Worm (Caenorhabditis elegans) whole organism, midembryonic: ENCODE data around the gene dnj-2.

Source experiments
- T22C8.4 ChIP-seq: fragments of 200-800 bp; sonication (Bioruptor generic); IDR thresholded peaks from 2 replicates; pipeline ENCODE4 v1.3.6; 2022; ENCODE audit warnings: missing genetic modification characterization, missing compliant biosample characterization
- cog-1 ChIP-seq: sonication (generic microtip); optimal IDR thresholded peaks from 2 replicates; lab custom pipeline; 2016; ENCODE audit warnings: missing genetic modification characterization, missing compliant biosample characterization
- flt-1 ChIP-seq: fragments of 200-800 bp; sonication (Bioruptor generic); IDR thresholded peaks from 2 replicates; pipeline ENCODE4 v1.3.6; 2022; ENCODE audit warnings: missing genetic modification characterization, missing compliant biosample characterization
- klf-2 ChIP-seq: fragments of 200-800 bp; sonication (Bioruptor generic); conservative IDR thresholded peaks from 2 replicates; pipeline ENCODE4 v1.3.6; 2022; ENCODE audit warnings: missing genetic modification reagents, missing genetic modification characterization, missing compliant biosample characterization
- med-1 ChIP-seq: sonication (generic microtip); optimal IDR thresholded peaks from 2 replicates; lab custom pipeline; 2017; ENCODE audit warnings: missing genetic modification characterization, mild to moderate bottlenecking, missing compliant biosample characterization, antibody characterized with exemption, missing genetic modification reagents; ENCODE audit not compliant: insufficient read depth
- ref-1 ChIP-seq: fragments of 200-800 bp; sonication (Bioruptor generic); conservative IDR thresholded peaks from 2 replicates; pipeline ENCODE4 v1.3.6; 2022; ENCODE audit warnings: missing genetic modification reagents, missing genetic modification characterization, missing compliant biosample characterization
- tab-1 ChIP-seq: fragments of 200-800 bp; sonication (Bioruptor generic); IDR thresholded peaks from 2 replicates; pipeline ENCODE4 v1.3.6; 2022; ENCODE audit warnings: missing genetic modification characterization, missing compliant biosample characterization
- ztf-23 ChIP-seq: fragments of 200-800 bp; sonication (Bioruptor generic); IDR thresholded peaks from 2 replicates; pipeline ENCODE4 v1.3.6; 2022; ENCODE audit warnings: missing genetic modification reagents, missing genetic modification characterization, missing compliant biosample characterization
- ztf-29 ChIP-seq: fragments of 200-800 bp; sonication (Bioruptor generic); IDR thresholded peaks from 2 replicates; pipeline ENCODE4 v1.3.6; 2022; ENCODE audit warnings: missing genetic modification reagents, missing genetic modification characterization, missing compliant biosample characterization

Gene dnj-2

ce11 chrIV:11313880-11314279, at the start of gene dnj-2:
Gene dnj-2, minus strand, starts transcription at chrIV:11313980.
- no peak for TF ChIP-seq klf-2 (GFP tag; lab: Robert Waterston, UW)
- TF ChIP-seq med-1 (GFP tag; lab: Kevin White, UChicago) = no peak
- TF ChIP-seq ztf-29 (GFP tag; lab: Robert Waterston, UW) = no peak
- TF ChIP-seq T22C8.4 = no peak
- no peak for TF ChIP-seq cog-1
- no peak for TF ChIP-seq tab-1 (GFP tag; lab: Robert Waterston, UW)
- no peak for TF ChIP-seq ref-1 (GFP tag; lab: Robert Waterston, UW)
- no peak for TF ChIP-seq ztf-23 (GFP tag; lab: Robert Waterston, UW)
- TF ChIP-seq flt-1 = no peak

ce11 chrIV:11361409-11361808, 47.6 kb upstream of the dnj-2 start, which contains the start of gene T01G1.4:
Gene T01G1.4, minus strand, starts transcription at chrIV:11361509.
- TF ChIP-seq ztf-23 (GFP tag; lab: Robert Waterston, UW) (no peak), ref-1 (GFP tag; lab: Robert Waterston, UW) (no peak), ztf-29 (GFP tag; lab: Robert Waterston, UW) (no peak)

DNA sequence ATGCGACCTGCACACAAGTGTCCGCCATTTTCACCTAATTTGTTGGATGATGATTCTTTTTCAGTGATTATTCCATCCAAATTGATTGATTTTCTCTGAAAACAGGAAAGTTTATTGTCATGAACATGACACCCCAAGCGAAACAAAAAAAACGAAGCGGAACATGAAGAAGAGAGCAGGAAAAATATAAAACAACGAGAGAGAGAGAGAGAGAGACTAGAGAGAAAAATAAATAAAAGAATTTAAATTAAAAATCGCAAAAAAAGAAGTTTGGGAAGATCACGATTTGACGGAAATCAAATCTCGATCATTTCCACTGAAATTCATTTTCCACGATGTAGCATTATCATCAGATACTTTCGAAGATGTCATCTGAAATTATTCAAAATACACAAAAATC, 46.0 kb upstream of the dnj-2 start, which contains the start of gene klp-12:
Gene klp-12, minus strand, starts transcription at position 101 of the 400 bp plus-strand sequence.
- TF ChIP-seq ztf-29 (GFP tag; lab: Robert Waterston, UW) (no peak), flt-1 (no peak)

DNA sequence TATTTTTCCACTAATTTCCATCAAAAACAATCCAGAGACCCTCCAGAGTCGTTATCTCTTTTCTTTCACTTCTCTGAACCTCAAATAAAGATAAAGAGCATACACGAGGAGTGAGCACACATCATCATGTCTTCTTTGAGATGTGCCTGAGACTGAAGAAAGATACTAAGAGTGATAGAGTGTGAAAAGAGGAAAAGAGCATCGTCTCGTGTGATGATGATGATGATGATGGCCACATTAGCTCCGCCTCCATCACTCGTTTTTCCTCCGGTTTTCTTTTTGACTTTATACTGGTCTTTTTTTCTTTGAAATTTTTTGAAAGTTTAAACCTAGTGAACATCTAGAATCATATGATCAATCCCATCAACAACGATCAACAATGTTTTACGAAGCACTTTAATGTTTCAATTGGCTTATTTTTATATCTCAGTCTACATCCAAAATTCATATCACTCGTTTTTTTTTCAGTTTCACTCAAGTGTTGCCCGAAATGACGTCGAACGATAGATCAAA, 40.2 kb upstream of the dnj-2 start, which contains the start of gene T01G1.2:
Gene T01G1.2, plus strand, starts transcription at position 463 of the 513 bp plus-strand sequence.
- TF ChIP-seq klf-2 (GFP tag; lab: Robert Waterston, UW) (no peak), cog-1 (no peak), tab-1 (GFP tag; lab: Robert Waterston, UW) (no peak), ztf-29 (GFP tag; lab: Robert Waterston, UW) (no peak), ztf-23 (GFP tag; lab: Robert Waterston, UW) (no peak), T22C8.4 (no peak), ref-1 (GFP tag; lab: Robert Waterston, UW) (no peak)

ce11 chrIV:11352768-11353167, 39.0 kb upstream of the dnj-2 start:
- TF ChIP-seq ref-1 (GFP tag; lab: Robert Waterston, UW) (no peak), T22C8.4 (no peak), flt-1 (no peak), med-1 (GFP tag; lab: Kevin White, UChicago) (no peak), cog-1 (no peak), klf-2 (GFP tag; lab: Robert Waterston, UW) (no peak), tab-1 (GFP tag; lab: Robert Waterston, UW) (no peak), ztf-29 (GFP tag; lab: Robert Waterston, UW) (no peak)

- TF ChIP-seq med-1 (GFP tag; lab: Kevin White, UChicago) (no peak), flt-1 (no peak), tab-1 (GFP tag; lab: Robert Waterston, UW) (no peak), cog-1 (no peak), klf-2 (GFP tag; lab: Robert Waterston, UW) (no peak)
Measured at ce11 chrIV:11351563-11351962, 37.8 kb upstream of the dnj-2 start.

DNA sequence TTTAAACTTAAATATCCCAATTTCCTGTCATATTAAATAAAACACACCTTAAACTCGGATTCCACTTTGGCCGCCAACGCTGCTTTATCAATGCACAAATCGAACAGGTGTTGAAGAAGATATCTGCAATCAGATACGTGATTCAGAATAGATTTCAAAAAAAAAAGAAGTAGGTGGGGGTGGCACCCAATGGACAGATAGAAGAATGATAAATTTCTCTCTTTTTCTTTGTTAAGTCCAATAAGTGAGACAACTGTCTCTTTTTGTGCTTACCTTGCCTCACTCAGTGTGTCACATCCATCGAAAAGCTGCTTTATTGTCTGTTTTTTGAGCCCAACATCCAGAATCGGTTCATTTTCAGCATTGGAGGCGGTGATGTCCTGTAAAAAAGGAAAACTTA, 37.0 kb upstream of the dnj-2 start:
- TF ChIP-seq ref-1 (GFP tag; lab: Robert Waterston, UW) (no peak), med-1 (GFP tag; lab: Kevin White, UChicago) (no peak), flt-1 (no peak), ztf-23 (GFP tag; lab: Robert Waterston, UW) (no peak), ztf-29 (GFP tag; lab: Robert Waterston, UW) (no peak), klf-2 (GFP tag; lab: Robert Waterston, UW) (no peak), cog-1 (no peak), tab-1 (GFP tag; lab: Robert Waterston, UW) (no peak), T22C8.4 (no peak)

DNA sequence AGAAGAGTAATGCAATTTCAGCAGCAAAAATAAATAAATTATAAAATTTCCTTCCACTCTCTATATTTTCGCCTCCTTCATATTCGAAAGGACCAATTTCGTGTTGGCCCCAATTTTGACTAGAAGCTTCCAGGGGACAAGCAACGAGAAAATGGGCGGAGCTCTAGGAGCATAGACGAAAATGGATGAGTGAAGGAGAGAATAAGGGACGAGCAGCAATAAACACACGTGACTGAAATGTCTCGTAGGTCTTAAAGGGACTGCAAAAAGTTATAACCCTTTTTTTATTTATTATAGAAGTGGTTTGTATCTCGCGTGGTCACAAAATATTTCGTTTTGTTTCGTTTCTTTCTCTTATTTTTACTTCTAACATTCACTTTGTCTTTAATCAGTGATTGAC, 36.0 kb upstream of the dnj-2 start:
- TF ChIP-seq T22C8.4 (no peak), ztf-23 (GFP tag; lab: Robert Waterston, UW) (no peak), ztf-29 (GFP tag; lab: Robert Waterston, UW) (no peak), flt-1 (no peak), ref-1 (GFP tag; lab: Robert Waterston, UW) (no peak), klf-2 (GFP tag; lab: Robert Waterston, UW) (no peak), med-1 (GFP tag; lab: Kevin White, UChicago) (no peak), tab-1 (GFP tag; lab: Robert Waterston, UW) (no peak), cog-1 (no peak)

- TF ChIP-seq cog-1 (no peak), T22C8.4 (no peak), ref-1 (GFP tag; lab: Robert Waterston, UW) (no peak), tab-1 (GFP tag; lab: Robert Waterston, UW) (no peak), flt-1 (no peak)
Measured at ce11 chrIV:11348822-11349221, 35.0 kb upstream of the dnj-2 start.

DNA sequence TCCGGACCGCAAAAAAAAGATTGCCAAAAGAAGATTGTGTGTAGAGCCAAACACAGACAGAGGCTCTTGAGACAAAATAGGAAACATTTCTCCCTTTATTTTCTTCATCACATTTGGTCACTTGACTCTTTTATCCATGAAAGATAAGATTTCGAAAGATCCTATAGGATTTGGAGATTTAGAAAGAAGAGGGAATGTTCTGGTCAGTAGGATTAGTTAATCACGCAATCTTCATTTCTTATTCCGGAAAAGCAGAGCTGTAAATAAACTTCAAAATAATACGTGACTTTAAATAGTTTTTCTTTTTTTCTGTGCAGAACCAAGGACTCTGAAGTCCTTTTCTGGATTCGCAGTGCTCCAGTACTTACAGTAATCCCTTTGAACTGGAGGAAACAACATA, 33.5 kb upstream of the dnj-2 start:
- TF ChIP-seq cog-1 (no peak), flt-1 (no peak), klf-2 (GFP tag; lab: Robert Waterston, UW) (no peak), ztf-23 (GFP tag; lab: Robert Waterston, UW) (no peak), tab-1 (GFP tag; lab: Robert Waterston, UW) (no peak), ref-1 (GFP tag; lab: Robert Waterston, UW) (no peak), ztf-29 (GFP tag; lab: Robert Waterston, UW) (no peak), T22C8.4 (no peak), med-1 (GFP tag; lab: Kevin White, UChicago) (no peak)
